Worm (Caenorhabditis elegans): ENCODE measurements around the gene asd-1.

ce11 chrIII:4204072-4204471, 7.0 kb downstream of the asd-1 start, which contains the start of the genes pelo-1 and R74.7:
- TF ChIP-seq zag-1 (tag; optimal IDR thresholded peaks at IDR 0.05): no peak
- TF ChIP-seq nhr-11 (tag; optimal IDR thresholded peaks at IDR 0.05): no peak
- no peak for TF ChIP-seq lin-13 (GFP tag; optimal IDR thresholded peaks at IDR 0.05)
- TF ChIP-seq lin-39 (tag; optimal IDR thresholded peaks at IDR 0.05): no peak
